Worm (Caenorhabditis elegans) whole organism, L3 larva: Measurements from ENCODE around the gene Y55B1BR.6.

Experiments
- R02D3.7 ChIP-seq: fragments of 150-350 bp; optimal IDR thresholded peaks from 2 replicates; lab custom pipeline; 2014; ENCODE audit warnings: missing biosample characterization, missing genetic modification characterization
- ZK546.5 ChIP-seq: sonication (generic microtip); optimal IDR thresholded peaks from 2 replicates; lab custom pipeline; 2017; ENCODE audit warnings: missing biosample characterization, missing genetic modification characterization
- aly-2 ChIP-seq: fragments of 150-350 bp; optimal IDR thresholded peaks from 2 replicates; lab custom pipeline; 2014; ENCODE audit warnings: missing biosample characterization, missing genetic modification characterization
- ama-1 ChIP-seq: fragments of 150-350 bp; optimal IDR thresholded peaks from 2 replicates; lab custom pipeline; 2018
- ceh-16 ChIP-seq: sonication (generic microtip); optimal IDR thresholded peaks from 2 replicates; lab custom pipeline; 2017; ENCODE audit warnings: missing biosample characterization, missing genetic modification characterization
- ceh-28 ChIP-seq: fragments of 150-350 bp; optimal IDR thresholded peaks from 2 replicates; lab custom pipeline; 2014; ENCODE audit warnings: missing biosample characterization, missing genetic modification reagents, missing genetic modification characterization
- ceh-82 ChIP-seq: fragments of 150-350 bp; optimal IDR thresholded peaks from 2 replicates; lab custom pipeline; 2014; ENCODE audit warnings: missing biosample characterization, missing genetic modification characterization
- ceh-9 ChIP-seq: sonication (generic microtip); optimal IDR thresholded peaks from 2 replicates; lab custom pipeline; 2018; ENCODE audit warnings: missing biosample characterization, missing genetic modification characterization
- daf-12 ChIP-seq: fragments of 150-350 bp; optimal IDR thresholded peaks from 2 replicates; lab custom pipeline; 2014; ENCODE audit warnings: missing biosample characterization, missing genetic modification reagents, missing genetic modification characterization
- egl-27 ChIP-seq: sonication (generic microtip); optimal IDR thresholded peaks from 4 replicates; lab custom pipeline; 2017; ENCODE audit warnings: missing biosample characterization, missing genetic modification reagents, missing genetic modification characterization
- egl-5 ChIP-seq: fragments of 150-350 bp; optimal IDR thresholded peaks from 2 replicates; lab custom pipeline; 2017; ENCODE audit warnings: missing biosample characterization, missing genetic modification reagents, missing genetic modification characterization, inconsistent platforms
- elt-1 ChIP-seq: fragments of 150-350 bp; optimal IDR thresholded peaks from 2 replicates; lab custom pipeline; 2014; ENCODE audit warnings: missing biosample characterization, missing genetic modification characterization
- elt-2 ChIP-seq: sonication (generic microtip); optimal IDR thresholded peaks from 2 replicates; lab custom pipeline; 2016; ENCODE audit warnings: missing genetic modification reagents, mild to moderate bottlenecking, missing genetic modification characterization, missing compliant biosample characterization
- elt-3 ChIP-seq, 3 experiments: fragments of 150-350 bp in 1 of 3; sonication (generic microtip) in 2 of 3; optimal IDR thresholded peaks; 2 replicates in 2 of 3; 4 replicates in 1 of 3; lab custom pipeline; 2014 to 2017; ENCODE audit warnings: missing biosample characterization in 3 of 3, missing genetic modification characterization in 3 of 3
- eor-1 ChIP-seq, 2 experiments: fragments of 150-350 bp; optimal IDR thresholded peaks; 2 replicates each; lab custom pipeline; 2014 to 2018; ENCODE audit warnings: missing biosample characterization in 2 of 2, missing genetic modification characterization in 2 of 2
- fkh-2 ChIP-seq: fragments of 150-350 bp; optimal IDR thresholded peaks from 2 replicates; lab custom pipeline; 2014; ENCODE audit warnings: missing biosample characterization, missing genetic modification reagents, missing genetic modification characterization
- fos-1 ChIP-seq: fragments of 150-350 bp; optimal IDR thresholded peaks from 2 replicates; lab custom pipeline; 2014; ENCODE audit warnings: missing biosample characterization, missing genetic modification characterization
- hmg-11 ChIP-seq: sonication (generic microtip); optimal IDR thresholded peaks from 2 replicates; lab custom pipeline; 2016; ENCODE audit warnings: missing genetic modification characterization, missing compliant biosample characterization
- jun-1 ChIP-seq: fragments of 150-350 bp; optimal IDR thresholded peaks from 2 replicates; lab custom pipeline; 2014; ENCODE audit warnings: missing biosample characterization, missing genetic modification reagents, missing genetic modification characterization
- lin-15B ChIP-seq: fragments of 150-350 bp; optimal IDR thresholded peaks from 2 replicates; lab custom pipeline; 2014; ENCODE audit warnings: missing biosample characterization, missing genetic modification characterization
- lin-39 ChIP-seq: fragments of 150-350 bp; optimal IDR thresholded peaks from 2 replicates; lab custom pipeline; 2018; ENCODE audit warnings: missing biosample characterization, missing genetic modification reagents, missing genetic modification characterization
- lsy-12 ChIP-seq: sonication (generic microtip); optimal IDR thresholded peaks from 2 replicates; lab custom pipeline; 2016; ENCODE audit warnings: mild to moderate bottlenecking, missing genetic modification characterization, missing compliant biosample characterization
- mdl-1 ChIP-seq: fragments of 150-350 bp; optimal IDR thresholded peaks from 2 replicates; lab custom pipeline; 2014; ENCODE audit warnings: missing biosample characterization, missing genetic modification characterization
- mml-1 ChIP-seq: fragments of 150-350 bp; sonication (generic microtip); optimal IDR thresholded peaks from 3 replicates; lab custom pipeline; 2014; ENCODE audit warnings: missing biosample characterization, missing genetic modification characterization
- nfya-1 ChIP-seq: sonication (generic microtip); optimal IDR thresholded peaks from 2 replicates; lab custom pipeline; 2017; ENCODE audit warnings: missing genetic modification characterization, mild to moderate bottlenecking, missing compliant biosample characterization, antibody characterized with exemption, moderate library complexity; ENCODE audit not compliant: insufficient read depth
- nhr-11 ChIP-seq: fragments of 150-350 bp; optimal IDR thresholded peaks from 2 replicates; lab custom pipeline; 2014; ENCODE audit warnings: missing biosample characterization, missing genetic modification characterization
- nhr-12 ChIP-seq: fragments of 150-350 bp; optimal IDR thresholded peaks from 2 replicates; lab custom pipeline; 2014; ENCODE audit warnings: missing biosample characterization, missing genetic modification characterization
- nhr-23 ChIP-seq: fragments of 150-350 bp; optimal IDR thresholded peaks from 2 replicates; lab custom pipeline; 2014; ENCODE audit warnings: missing biosample characterization, missing genetic modification reagents, missing genetic modification characterization
- nhr-28 ChIP-seq: fragments of 150-350 bp; optimal IDR thresholded peaks from 2 replicates; lab custom pipeline; 2014; ENCODE audit warnings: missing biosample characterization, missing genetic modification characterization
- nhr-43 ChIP-seq: sonication (generic microtip); optimal IDR thresholded peaks from 2 replicates; lab custom pipeline; 2016; ENCODE audit warnings: mild to moderate bottlenecking, missing genetic modification characterization, missing compliant biosample characterization; ENCODE audit not compliant: poor library complexity, severe bottlenecking
- nhr-76 ChIP-seq: fragments of 150-350 bp; sonication (generic microtip); optimal IDR thresholded peaks from 5 replicates; lab custom pipeline; 2014; ENCODE audit warnings: missing biosample characterization, missing genetic modification characterization
- nhr-77 ChIP-seq: fragments of 150-350 bp; optimal IDR thresholded peaks from 2 replicates; lab custom pipeline; 2014; ENCODE audit warnings: missing biosample characterization, missing genetic modification characterization
- pha-4 ChIP-seq: fragments of 150-350 bp; optimal IDR thresholded peaks from 2 replicates; lab custom pipeline; 2014; ENCODE audit warnings: missing biosample characterization, missing genetic modification reagents, missing genetic modification characterization
- pqm-1 ChIP-seq: fragments of 150-350 bp; optimal IDR thresholded peaks from 2 replicates; lab custom pipeline; 2017; ENCODE audit warnings: missing biosample characterization, missing genetic modification characterization, inconsistent platforms
- sea-2 ChIP-seq: fragments of 150-350 bp; sonication (generic microtip); optimal IDR thresholded peaks from 4 replicates; lab custom pipeline; 2014; ENCODE audit warnings: missing biosample characterization, missing genetic modification reagents, missing genetic modification characterization
- skn-1 ChIP-seq: fragments of 150-350 bp; optimal IDR thresholded peaks from 2 replicates; lab custom pipeline; 2014; ENCODE audit warnings: missing biosample characterization, missing genetic modification characterization
- snpc-4 ChIP-seq: fragments of 150-350 bp; optimal IDR thresholded peaks from 2 replicates; lab custom pipeline; 2014; ENCODE audit warnings: missing biosample characterization, missing genetic modification characterization
- tbx-2 ChIP-seq: sonication (generic microtip); optimal IDR thresholded peaks from 2 replicates; lab custom pipeline; 2016; ENCODE audit warnings: mild to moderate bottlenecking, missing genetic modification characterization, missing compliant biosample characterization
- unc-39 ChIP-seq: sonication (generic microtip); optimal IDR thresholded peaks from 4 replicates; lab custom pipeline; 2017; ENCODE audit warnings: missing biosample characterization, missing genetic modification characterization
- unc-62 ChIP-seq: fragments of 150-350 bp; sonication (generic microtip); optimal IDR thresholded peaks from 4 replicates; lab custom pipeline; 2014; ENCODE audit warnings: missing biosample characterization, missing genetic modification reagents, missing genetic modification characterization
- zag-1 ChIP-seq: fragments of 150-350 bp; optimal IDR thresholded peaks from 2 replicates; lab custom pipeline; 2014; ENCODE audit warnings: missing biosample characterization, missing genetic modification characterization
- ztf-11 ChIP-seq: fragments of 150-350 bp; optimal IDR thresholded peaks from 2 replicates; lab custom pipeline; 2014; ENCODE audit warnings: missing biosample characterization, missing genetic modification characterization

Gene Y55B1BR.6

ce11 chrIII:463711-464110 lies at the start of gene Y55B1BR.6:
TSS of gene Y55B1BR.6 (minus strand) at chrIII:463811.
- TF ChIP-seq elt-2 (no peak), ZK546.5 (no peak), egl-27 (tag; lab: Kevin White, UChicago) (no peak)

ce11 chrIII:513360-513759 lies 49.7 kb upstream of the Y55B1BR.6 start:
- TF ChIP-seq nfya-1 (tag; lab: Kevin White, UChicago) (no peak), pha-4 (tag; lab: Kevin White, UChicago) (peak; percentile 16)

ce11 chrIII:512117-512516 lies 48.5 kb upstream of the Y55B1BR.6 start, which contains the start of gene F30H5.3:
TSS of gene F30H5.3 (minus strand) at chrIII:512217.
- TF ChIP-seq jun-1 (tag; lab: Kevin White, UChicago) (no peak), lsy-12 (no peak), ztf-11 (no peak), unc-39 (no peak), unc-62 (no peak), daf-12 (tag; lab: Kevin White, UChicago) (no peak), elt-1 (tag; lab: Kevin White, UChicago) (no peak), lin-39 (tag; lab: Kevin White, UChicago) (no peak), nhr-43 (tag; lab: Kevin White, UChicago) (no peak), zag-1 (tag; lab: Kevin White, UChicago) (no peak), nhr-12 (tag; lab: Kevin White, UChicago) (no peak), hmg-11 (tag; lab: Kevin White, UChicago) (no peak), ceh-16 (no peak), R02D3.7 (no peak)

- TF ChIP-seq sea-2 (GFP tag; lab: Kevin White, UChicago) (no peak), mml-1 (tag; lab: Kevin White, UChicago) (no peak), elt-1 (tag; lab: Kevin White, UChicago) (no peak), lsy-12 (no peak), nfya-1 (tag; lab: Kevin White, UChicago) (no peak), nhr-28 (no peak), pqm-1 (tag; lab: Kevin White, UChicago) (no peak), mdl-1 (tag; lab: Kevin White, UChicago) (no peak), lin-15B (tag; lab: Kevin White, UChicago) (no peak), elt-2 (no peak)
These were observed 45.4 kb upstream of the Y55B1BR.6 start for ce11 chrIII:509045-509444.

ce11 chrIII:502583-502982 lies 39.0 kb upstream of the Y55B1BR.6 start:
- peak; percentile 89 for TF ChIP-seq nhr-43 (tag; lab: Kevin White, UChicago)
- TF ChIP-seq eor-1 (tag; optimal IDR thresholded peaks at IDR 0.05; lab: Kevin White, UChicago) = no peak
- no peak for TF ChIP-seq aly-2 (tag; lab: Kevin White, UChicago)
- peak; percentile 29 for TF ChIP-seq nhr-77
- TF ChIP-seq sea-2 (GFP tag; lab: Kevin White, UChicago) = no peak
- peak; percentile 67 for TF ChIP-seq skn-1 (tag; lab: Kevin White, UChicago)
- no peak for TF ChIP-seq jun-1 (tag; lab: Kevin White, UChicago)
- TF ChIP-seq nhr-11 = no peak
- TF ChIP-seq daf-12 (tag; lab: Kevin White, UChicago) = no peak
- TF ChIP-seq nhr-76 (tag; lab: Kevin White, UChicago) = no peak
- TF ChIP-seq hmg-11 (tag; lab: Kevin White, UChicago) = peak; percentile 93
- peak; percentile 57 for TF ChIP-seq snpc-4 (tag; lab: Kevin White, UChicago)
- TF ChIP-seq egl-27 (tag; lab: Kevin White, UChicago) = peak; percentile 24
- no peak for TF ChIP-seq nhr-28
- TF ChIP-seq pha-4 (tag; lab: Kevin White, UChicago) = peak; percentile 82
- no peak for TF ChIP-seq fos-1 (tag; lab: Kevin White, UChicago)
- peak; percentile 9 for TF ChIP-seq ceh-82 (tag; lab: Kevin White, UChicago)
- peak; percentile 47 for TF ChIP-seq pqm-1 (tag; lab: Kevin White, UChicago)
- no peak for TF ChIP-seq elt-1 (tag; lab: Kevin White, UChicago)
- TF ChIP-seq elt-2 = peak; percentile 63
- TF ChIP-seq R02D3.7 = peak; percentile 2
- no peak for TF ChIP-seq ceh-28 (tag; lab: Kevin White, UChicago)
- peak; percentile 17 for TF ChIP-seq ama-1 (lab: Kevin White, UChicago)
- no peak for TF ChIP-seq mml-1 (tag; lab: Kevin White, UChicago)
- peak; percentile 95 for TF ChIP-seq lin-39 (tag; lab: Kevin White, UChicago)
- TF ChIP-seq nhr-12 (tag; lab: Kevin White, UChicago) = no peak
- TF ChIP-seq unc-39 = no peak
- TF ChIP-seq unc-62 = no peak
- no peak for TF ChIP-seq ztf-11
- no peak for TF ChIP-seq nfya-1 (tag; lab: Kevin White, UChicago)
- peak; percentile 72 for TF ChIP-seq nhr-23 (tag; lab: Kevin White, UChicago)
- no peak for TF ChIP-seq ceh-16
- no peak for TF ChIP-seq zag-1 (tag; lab: Kevin White, UChicago)
- TF ChIP-seq ZK546.5 = no peak
- TF ChIP-seq ceh-9 = no peak
- no peak for TF ChIP-seq fkh-2
- peak in 1 of 3 experiments; percentile 58 for TF ChIP-seq elt-3 (tag; optimal IDR thresholded peaks at IDR 0.05; lab: Kevin White, UChicago)
- TF ChIP-seq egl-5 = peak; percentile 80
- TF ChIP-seq lsy-12 = peak; percentile 66
- TF ChIP-seq tbx-2 (tag; lab: Kevin White, UChicago) = peak; percentile 80
